Fruit fly (Drosophila melanogaster): ENCODE measurements around the gene SNF4Agamma.

The SNF4Agamma gene

dm6 chr3R:21127352-21127985 lies 13.1 kb upstream of the SNF4Agamma start, which contains the start of the genes slmb and CG5793 (continued):
- TF ChIP-seq Hsf (GFP tag; optimal IDR thresholded peaks at IDR 0.05): peak; percentile 35
- peak; percentile 86 for TF ChIP-seq Sry-δ (GFP tag; optimal IDR thresholded peaks at IDR 0.05)
- no peak for TF ChIP-seq CG6254 (GFP tag; optimal IDR thresholded peaks at IDR 0.05)
- peak; percentile 87 for TF ChIP-seq CG2116 (GFP tag; optimal IDR thresholded peaks at IDR 0.05)
- peak; percentile 65 for TF ChIP-seq knrl (GFP tag; IDR thresholded peaks at IDR 0.05; ENCODE audit: partially characterized antibody)
- no peak for TF ChIP-seq D19B (GFP tag; optimal IDR thresholded peaks at IDR 0.05)
- TF ChIP-seq Deaf1 (tag; optimal IDR thresholded peaks at IDR 0.05): no peak
- no peak for TF ChIP-seq Nf-YB (GFP tag; optimal IDR thresholded peaks at IDR 0.05)
- peak; percentile 92 for TF ChIP-seq CG9797 (GFP tag; optimal IDR thresholded peaks at IDR 0.05)
- no peak for TF ChIP-seq Dek (tag; optimal IDR thresholded peaks at IDR 0.05)
- TF ChIP-seq Doc3 (GFP tag; IDR thresholded peaks at IDR 0.05; ENCODE audit: partially characterized antibody): peak; percentile 58
- TF ChIP-seq lola (GFP tag; optimal IDR thresholded peaks at IDR 0.05): no peak
- TF ChIP-seq CG18476 (GFP tag; optimal IDR thresholded peaks at IDR 0.05): no peak
- TF ChIP-seq CG12299 (tag; optimal IDR thresholded peaks at IDR 0.05): no peak
- TF ChIP-seq eyg (GFP tag; optimal IDR thresholded peaks at IDR 0.05): peak; percentile 37
- TF ChIP-seq CG4730 (GFP tag; IDR thresholded peaks at IDR 0.05): no peak
- TF ChIP-seq CkIIα-i1 (GFP tag; IDR thresholded peaks at IDR 0.05): no peak
- peak; percentile 81 for TF ChIP-seq CG12659 (GFP tag; optimal IDR thresholded peaks at IDR 0.05)
- TF ChIP-seq phol (tag; optimal IDR thresholded peaks at IDR 0.05): peak; percentile 61
- TF ChIP-seq Stat92E (GFP tag; optimal IDR thresholded peaks at IDR 0.05): no peak
- peak; percentile 48 for TF ChIP-seq ind (GFP tag; optimal IDR thresholded peaks at IDR 0.05)
- TF ChIP-seq Elba2 (GFP tag; optimal IDR thresholded peaks at IDR 0.05): no peak
- peak; percentile 68 for TF ChIP-seq CG15514 (GFP tag; optimal IDR thresholded peaks at IDR 0.05)
- no peak for TF ChIP-seq hth (optimal IDR thresholded peaks at IDR 0.05)
- TF ChIP-seq zfh2 (GFP tag; optimal IDR thresholded peaks at IDR 0.05): peak; percentile 74
- TF ChIP-seq CG12071 (GFP tag; optimal IDR thresholded peaks at IDR 0.05): no peak
- peak; percentile 87 for TF ChIP-seq Myb (GFP tag; optimal IDR thresholded peaks at IDR 0.05)
- TF ChIP-seq pho (GFP tag; optimal IDR thresholded peaks at IDR 0.05): peak; percentile 72
- peak; percentile 1 for TF ChIP-seq ab (GFP tag; optimal IDR thresholded peaks at IDR 0.05)
- TF ChIP-seq unpg (GFP tag; optimal IDR thresholded peaks at IDR 0.05): peak; percentile 33
- no peak for TF ChIP-seq CG17385 (GFP tag; optimal IDR thresholded peaks at IDR 0.05)
- no peak for TF ChIP-seq Dfd (GFP tag; optimal IDR thresholded peaks at IDR 0.05)
- peak; percentile 15 for TF ChIP-seq CG3163 (GFP tag; optimal IDR thresholded peaks at IDR 0.05)
- no peak for TF ChIP-seq D19A (tag; optimal IDR thresholded peaks at IDR 0.05)
- no peak for TF ChIP-seq ap (GFP tag; IDR thresholded peaks at IDR 0.05)
- no peak for TF ChIP-seq CG30431 (GFP tag; optimal IDR thresholded peaks at IDR 0.05)
- peak; percentile 74 for TF ChIP-seq CG9932 (GFP tag; IDR thresholded peaks at IDR 0.05)
- TF ChIP-seq Hmr (GFP tag; optimal IDR thresholded peaks at IDR 0.05): no peak
- TF ChIP-seq wdn (GFP tag; IDR thresholded peaks at IDR 0.05): 0 out of 2 replicates have a peak, but pooled peaks have one; percentile 2
- TF ChIP-seq mam (GFP tag; optimal IDR thresholded peaks at IDR 0.05): peak; percentile 74
- peak; percentile 74 for TF ChIP-seq jumu (GFP tag; optimal IDR thresholded peaks at IDR 0.05)
- no peak for TF ChIP-seq CG31388 (GFP tag; optimal IDR thresholded peaks at IDR 0.05)
- peak; percentile 31 for TF ChIP-seq PHDP (tag; optimal IDR thresholded peaks at IDR 0.05)
- peak; percentile 26 for TF ChIP-seq Camta (GFP tag; optimal IDR thresholded peaks at IDR 0.05)
- peak in 1 of 2 experiments; percentile 55 for TF ChIP-seq Trl (optimal IDR thresholded peaks at IDR 0.05)
- TF ChIP-seq Trl (GFP tag; optimal IDR thresholded peaks at IDR 0.05): peak; percentile 21
- peak; percentile 23; the same call in 1 of the 3 replicates for TF ChIP-seq CG17361 (GFP tag; IDR thresholded peaks at IDR 0.05)
- peak; percentile 63 for TF ChIP-seq E2f2 (GFP tag; IDR thresholded peaks at IDR 0.05)
- TF ChIP-seq onecut (GFP tag; IDR thresholded peaks at IDR 0.05): no peak
- TF ChIP-seq CG17359 (tag; optimal IDR thresholded peaks at IDR 0.05): no peak
